Worm (Caenorhabditis elegans) whole organism, late embryonic: ENCODE data around the gene C35A5.3.
A peak's percentile ranks its signal among the peaks of the same experiment; 100 is the strongest.
"Not testable (repeated sequence)": the region's sequence is repeated elsewhere in the genome, so short reads cannot be mapped to it uniquely, and the experiment has no call there.

Source experiments
- C08G9.2 ChIP-seq: sonication (generic microtip); optimal IDR thresholded peaks from 2 replicates; lab custom pipeline; 2016; ENCODE audit warnings: mild to moderate bottlenecking, missing genetic modification characterization, moderate library complexity, missing compliant biosample characterization
- ama-1 ChIP-seq: fragments of 150-350 bp; optimal IDR thresholded peaks from 2 replicates; lab custom pipeline; 2014
- ceh-14 ChIP-seq: sonication (generic microtip); optimal IDR thresholded peaks from 2 replicates; lab custom pipeline; 2016; ENCODE audit warnings: missing genotype, missing genetic modification characterization, missing compliant biosample characterization
- ceh-31 ChIP-seq: sonication (generic microtip); optimal IDR thresholded peaks from 2 replicates; lab custom pipeline; 2016; ENCODE audit warnings: missing genetic modification characterization, missing compliant biosample characterization
- ceh-34 ChIP-seq: sonication (generic microtip); optimal IDR thresholded peaks from 2 replicates; lab custom pipeline; 2016; ENCODE audit warnings: mild to moderate bottlenecking, missing genetic modification characterization, missing compliant biosample characterization
- ceh-45 ChIP-seq: fragments of 200-800 bp; sonication (Bioruptor generic); IDR thresholded peaks from 2 replicates; pipeline ENCODE4 v1.3.6; 2022; ENCODE audit warnings: missing genetic modification reagents, missing genetic modification characterization, missing compliant biosample characterization
- ceh-9 ChIP-seq: sonication (generic microtip); optimal IDR thresholded peaks from 2 replicates; lab custom pipeline; 2016; ENCODE audit warnings: mild to moderate bottlenecking, missing genetic modification characterization, inconsistent platforms, missing compliant biosample characterization
- che-1 ChIP-seq: sonication (generic microtip); optimal IDR thresholded peaks from 2 replicates; lab custom pipeline; 2016; ENCODE audit warnings: mild to moderate bottlenecking, missing genetic modification characterization, missing compliant biosample characterization
- ets-4 ChIP-seq: sonication (generic microtip); optimal IDR thresholded peaks from 2 replicates; lab custom pipeline; 2016; ENCODE audit warnings: missing genetic modification characterization, missing compliant biosample characterization
- fax-1 ChIP-seq: sonication (generic microtip); optimal IDR thresholded peaks from 2 replicates; lab custom pipeline; 2016; ENCODE audit warnings: missing genotype, missing genetic modification characterization, missing compliant biosample characterization
- fkh-10 ChIP-seq: fragments of 150-350 bp; optimal IDR thresholded peaks from 2 replicates; lab custom pipeline; 2014; ENCODE audit warnings: missing biosample characterization, missing genetic modification reagents, missing genetic modification characterization
- gmeb-2 ChIP-seq: sonication (generic microtip); optimal IDR thresholded peaks from 2 replicates; lab custom pipeline; 2016; ENCODE audit warnings: missing genetic modification characterization, inconsistent platforms, missing compliant biosample characterization
- hlh-13 ChIP-seq: fragments of 200-800 bp; sonication (Bioruptor generic); optimal IDR thresholded peaks from 2 replicates; lab custom pipeline; 2018; ENCODE audit warnings: mild to moderate bottlenecking, missing genetic modification characterization, missing compliant biosample characterization
- hlh-15 ChIP-seq: sonication (generic microtip); optimal IDR thresholded peaks from 2 replicates; lab custom pipeline; 2016; ENCODE audit warnings: missing genetic modification characterization, missing compliant biosample characterization
- hlh-6 ChIP-seq: sonication (generic microtip); optimal IDR thresholded peaks from 2 replicates; lab custom pipeline; 2016; ENCODE audit warnings: missing genotype, missing genetic modification characterization, missing compliant biosample characterization
- lin-11 ChIP-seq: fragments of 200-800 bp; sonication (Bioruptor generic); optimal IDR thresholded peaks from 2 replicates; lab custom pipeline; 2018; ENCODE audit warnings: mild to moderate bottlenecking, missing genetic modification characterization, missing compliant biosample characterization
- nhr-11 ChIP-seq: fragments of 150-350 bp; optimal IDR thresholded peaks from 2 replicates; lab custom pipeline; 2014; ENCODE audit warnings: missing biosample characterization, missing genetic modification characterization
- nhr-232 ChIP-seq: sonication (generic microtip); optimal IDR thresholded peaks from 2 replicates; lab custom pipeline; 2016; ENCODE audit warnings: missing genetic modification characterization, missing compliant biosample characterization
- npax-4 ChIP-seq: sonication (generic microtip); optimal IDR thresholded peaks from 2 replicates; lab custom pipeline; 2016; ENCODE audit warnings: missing genetic modification characterization, missing compliant biosample characterization
- pqm-1 ChIP-seq: sonication (generic microtip); optimal IDR thresholded peaks from 2 replicates; lab custom pipeline; 2016; ENCODE audit warnings: missing genetic modification characterization, missing compliant biosample characterization
- ref-2 ChIP-seq: sonication (generic microtip); optimal IDR thresholded peaks from 2 replicates; lab custom pipeline; 2016; ENCODE audit warnings: missing genetic modification characterization, missing compliant biosample characterization
- sdc-2 ChIP-seq: sonication (generic microtip); optimal IDR thresholded peaks from 2 replicates; lab custom pipeline; 2016; ENCODE audit warnings: missing genotype, missing genetic modification characterization, missing compliant biosample characterization
- sox-4 ChIP-seq: sonication (generic microtip); optimal IDR thresholded peaks from 2 replicates; lab custom pipeline; 2017; ENCODE audit warnings: mild to moderate bottlenecking, missing genetic modification characterization, inconsistent platforms, missing compliant biosample characterization
- tbx-2 ChIP-seq: sonication (generic microtip); optimal IDR thresholded peaks from 2 replicates; lab custom pipeline; 2016; ENCODE audit warnings: missing genetic modification characterization, missing compliant biosample characterization
- tbx-7 ChIP-seq: sonication (generic microtip); optimal IDR thresholded peaks from 2 replicates; lab custom pipeline; 2016; ENCODE audit warnings: missing genotype, missing genetic modification characterization, missing compliant biosample characterization
- unc-3 ChIP-seq, 2 experiments: fragments of 200-800 bp in 1 of 2; sonication (Bioruptor generic) in 1 of 2; sonication (generic microtip) in 1 of 2; conservative IDR thresholded peaks in 1 of 2; optimal IDR thresholded peaks in 1 of 2; 2 replicates each; pipeline versions ENCODE4 v1.3.6 to Lab custom; 2016 to 2022; ENCODE audit warnings: missing compliant biosample characterization in 2 of 2, missing genetic modification characterization in 2 of 2, missing genetic modification reagents in 1 of 2
- unc-42 ChIP-seq: sonication (generic microtip); optimal IDR thresholded peaks from 2 replicates; lab custom pipeline; 2016; ENCODE audit warnings: missing genotype, missing genetic modification characterization, missing compliant biosample characterization
- unc-55 ChIP-seq: sonication (generic microtip); optimal IDR thresholded peaks from 2 replicates; lab custom pipeline; 2017; ENCODE audit warnings: missing biosample characterization, missing genetic modification reagents, missing genetic modification characterization
- zip-5 ChIP-seq: sonication (generic microtip); optimal IDR thresholded peaks from 2 replicates; lab custom pipeline; 2016; ENCODE audit warnings: missing genetic modification characterization, missing compliant biosample characterization
- ztf-16 ChIP-seq: sonication (generic microtip); optimal IDR thresholded peaks from 2 replicates; lab custom pipeline; 2017; ENCODE audit warnings: missing genetic modification characterization, missing compliant biosample characterization

C35A5.3 gene

DNA sequence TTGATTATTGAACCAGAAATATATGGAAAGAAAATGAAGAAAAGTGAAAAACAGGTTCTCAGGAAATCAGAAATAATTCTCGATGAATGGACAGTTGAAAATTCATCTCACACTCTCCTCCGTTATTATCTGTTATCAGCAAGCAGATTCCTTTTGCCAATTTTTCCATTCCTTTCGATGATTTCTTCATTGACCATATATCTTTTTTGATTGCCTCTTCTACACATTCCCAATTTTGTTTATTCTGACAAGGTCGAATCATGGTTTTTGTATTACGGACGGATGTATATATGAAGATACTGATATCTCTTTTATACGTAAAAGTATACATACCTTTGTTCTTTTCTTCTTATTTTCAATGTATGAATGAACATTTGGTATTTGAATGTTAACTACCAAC is 40.5 kb downstream of the C35A5.3 start:
- TF ChIP-seq ceh-31 (tag; lab: Kevin White, UChicago) (no peak), ets-4 (tag; lab: Kevin White, UChicago) (no peak), sdc-2 (tag; lab: Kevin White, UChicago) (no peak), C08G9.2 (tag; lab: Kevin White, UChicago) (no peak), gmeb-2 (no peak), tbx-7 (no peak), fkh-10 (GFP tag; lab: Kevin White, UChicago) (no peak), unc-42 (tag; lab: Kevin White, UChicago) (no peak), hlh-6 (tag; lab: Kevin White, UChicago) (no peak), che-1 (tag; lab: Kevin White, UChicago) (no peak), lin-11 (tag; lab: Kevin White, UChicago) (no peak), ceh-34 (tag; lab: Kevin White, UChicago) (no peak)

DNA sequence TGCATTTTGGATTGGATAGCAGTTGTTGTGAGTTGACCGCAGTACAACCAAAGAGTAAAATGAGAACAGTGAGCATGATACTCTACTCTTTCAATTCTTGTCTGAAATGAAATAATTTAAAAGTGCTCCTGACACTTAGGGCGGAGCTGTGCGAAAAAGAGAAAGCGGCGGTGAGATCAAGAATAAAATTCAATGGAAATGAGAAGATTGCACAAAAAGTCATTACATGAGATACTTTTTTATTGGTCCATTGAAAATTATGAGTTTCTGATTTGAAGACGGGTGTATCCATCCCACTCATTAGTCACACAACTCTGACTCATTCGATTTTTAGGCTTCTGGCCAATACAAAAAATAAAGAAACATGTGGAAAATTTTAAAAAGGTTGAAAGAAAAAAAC is 43.9 kb downstream of the C35A5.3 start, which contains the start of gene F22E12.1:
Gene F22E12.1, minus strand, starts transcription at position 101 of the 400 bp plus-strand sequence.
- TF ChIP-seq che-1 (tag; lab: Kevin White, UChicago) (no peak), ceh-34 (tag; lab: Kevin White, UChicago) (no peak), hlh-13 (GFP tag; lab: Kevin White, UChicago) (no peak), unc-55 (GFP tag; lab: Kevin White, UChicago) (no peak), ceh-14 (no peak), ceh-45 (no peak), npax-4 (tag; lab: Kevin White, UChicago) (no peak), nhr-11 (tag; lab: Kevin White, UChicago) (no peak), fax-1 (tag; lab: Kevin White, UChicago) (no peak), lin-11 (tag; lab: Kevin White, UChicago) (no peak), zip-5 (tag; lab: Kevin White, UChicago) (no peak), sox-4 (tag; lab: Kevin White, UChicago) (no peak), ceh-9 (tag; lab: Kevin White, UChicago) (no peak), pqm-1 (tag; lab: Kevin White, UChicago) (no peak), ama-1 (lab: Kevin White, UChicago) (no peak), hlh-15 (no peak), unc-42 (tag; lab: Kevin White, UChicago) (no peak)

DNA sequence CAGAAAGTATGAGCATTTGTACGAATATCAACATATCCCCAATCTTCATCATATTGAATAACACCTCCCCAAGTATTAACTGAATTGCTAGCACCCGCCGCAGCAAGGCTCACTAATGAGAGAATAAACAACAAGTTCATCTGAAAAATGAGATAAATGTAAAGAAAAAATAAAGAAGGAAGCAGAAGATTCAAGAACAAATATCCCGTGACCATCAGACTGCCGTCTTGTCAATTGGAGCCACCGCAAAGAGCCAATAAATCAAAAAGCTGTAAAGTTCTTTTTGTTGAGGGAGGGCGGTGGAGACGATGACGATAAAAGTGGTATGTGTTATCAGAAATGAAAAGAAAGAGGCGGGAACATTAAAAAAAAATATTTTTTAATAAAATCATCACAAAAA is 47.7 kb downstream of the C35A5.3 start, which contains the start of gene Y32F6A.5:
Gene Y32F6A.5, minus strand, starts transcription at position 140 of the 400 bp plus-strand sequence.
- TF ChIP-seq gmeb-2: no peak
- TF ChIP-seq ceh-14: no peak
- no peak for TF ChIP-seq tbx-2 (tag; lab: Kevin White, UChicago)
- TF ChIP-seq ref-2: no peak
- TF ChIP-seq ztf-16 (tag; lab: Kevin White, UChicago): no peak
- no peak for TF ChIP-seq nhr-232 (tag; lab: Kevin White, UChicago)
- TF ChIP-seq lin-11 (tag; lab: Kevin White, UChicago): no peak
- no peak for TF ChIP-seq ama-1 (lab: Kevin White, UChicago)

ce11 chrV:10450355-10450754 is 50.8 kb downstream of the C35A5.3 start:
- peak; percentile 73; the same call in 1 of the 2 replicates for TF ChIP-seq unc-3 (GFP tag; conservative IDR thresholded peaks at IDR 0.05; lab: Robert Waterston, UW)
- not testable (repeated sequence) for TF ChIP-seq unc-3 (tag; optimal IDR thresholded peaks at IDR 0.05; lab: Kevin White, UChicago)
- peak; percentile 66; the same call in 1 of the 2 replicates for TF ChIP-seq ceh-45
